Fruit fly (Drosophila melanogaster): Measurements from ENCODE around the gene CG42692.

CG42692 gene

dm6 chr2L:14047170-14047632 lies 39.3 kb downstream of the CG42692 start, which contains the start of gene NimC4 (continued):
- TF ChIP-seq dysf (GFP tag; IDR thresholded peaks at IDR 0.05) (peak; percentile 48; the same call in 2 of the 3 replicates), CG6854 (GFP tag; optimal IDR thresholded peaks at IDR 0.05) (no peak), CG2199 (GFP tag; IDR thresholded peaks at IDR 0.05) (peak; percentile 82; the same call in 2 of the 3 replicates), jigr1 (GFP tag; IDR thresholded peaks at IDR 0.05) (no peak), Pdp1 (GFP tag; optimal IDR thresholded peaks at IDR 0.05) (peak; percentile 74 to 83), PHDP (tag; optimal IDR thresholded peaks at IDR 0.05) (peak; percentile 20), Sox102F (GFP tag; optimal IDR thresholded peaks at IDR 0.05) (peak; percentile 47), CG7963 (GFP tag; IDR thresholded peaks at IDR 0.05; ENCODE audit: partially characterized antibody) (no peak), dmrt11E (tag; optimal IDR thresholded peaks at IDR 0.05) (peak; percentile 98), ttk (GFP tag; IDR thresholded peaks at IDR 0.05) (peak; percentile 53; the same call in 1 of the 2 replicates), CG43689 (GFP tag; IDR thresholded peaks at IDR 0.05) (no peak), CG12104 (GFP tag; optimal IDR thresholded peaks at IDR 0.05) (peak; percentile 58), hbn (GFP tag; IDR thresholded peaks at IDR 0.05; ENCODE audit: partially characterized antibody) (no peak), Kr (GFP tag; optimal IDR thresholded peaks at IDR 0.05) (peak; percentile 90), ara (GFP tag; IDR thresholded peaks at IDR 0.05) (peak; percentile 97), chinmo (GFP tag; IDR thresholded peaks at IDR 0.05; ENCODE audit: partially characterized antibody) (no peak), cg (GFP tag; optimal IDR thresholded peaks at IDR 0.05) (no peak), Dp (GFP tag; optimal IDR thresholded peaks at IDR 0.05) (no peak), CG1529 (GFP tag; optimal IDR thresholded peaks at IDR 0.05) (peak; percentile 69), CG18262 (tag; optimal IDR thresholded peaks at IDR 0.05) (peak; percentile 93), gfzf (GFP tag; optimal IDR thresholded peaks at IDR 0.05) (no peak), B-H1 (GFP tag; IDR thresholded peaks at IDR 0.05) (no peak), CG17612 (GFP tag; IDR thresholded peaks at IDR 0.05) (no peak), CG8290 (GFP tag; optimal IDR thresholded peaks at IDR 0.05) (peak; percentile 86), CG8290 (tag; optimal IDR thresholded peaks at IDR 0.05) (peak; percentile 17 to 20), sna (GFP tag; IDR thresholded peaks at IDR 0.05; ENCODE audit: partially characterized antibody) (no peak), CG11085 (GFP tag; IDR thresholded peaks at IDR 0.05) (no peak; the same call in 1 of the 2 replicates), her (GFP tag; optimal IDR thresholded peaks at IDR 0.05) (peak; percentile 33), Gug (GFP tag; IDR thresholded peaks at IDR 0.05) (peak; percentile 57; the same call in 2 of the 4 replicates), pita (GFP tag; optimal IDR thresholded peaks at IDR 0.05) (no peak), CG2889 (GFP tag; IDR thresholded peaks at IDR 0.05) (0 out of 3 replicates have a peak, but pooled peaks have one; percentile 27), CG9215 (GFP tag; IDR thresholded peaks at IDR 0.05) (peak; percentile 62), prd (optimal IDR thresholded peaks at IDR 0.05) (no peak), prd (GFP tag; IDR thresholded peaks at IDR 0.05) (peak; percentile 99), CG16813 (GFP tag; IDR thresholded peaks at IDR 0.05; ENCODE audit: partially characterized antibody) (no peak), zen (tag; optimal IDR thresholded peaks at IDR 0.05) (peak; percentile 99), CG9876 (GFP tag; optimal IDR thresholded peaks at IDR 0.05) (peak; percentile 33), unc-4 (GFP tag; IDR thresholded peaks at IDR 0.05; ENCODE audit: partially characterized antibody) (no peak), knrl (GFP tag; IDR thresholded peaks at IDR 0.05; ENCODE audit: partially characterized antibody) (no peak), CG13123 (GFP tag; optimal IDR thresholded peaks at IDR 0.05) (peak; percentile 56), Hey (tag; optimal IDR thresholded peaks at IDR 0.05) (no peak), Abd-B (GFP tag; optimal IDR thresholded peaks at IDR 0.05) (peak; percentile 63), z (GFP tag; IDR thresholded peaks at IDR 0.05) (peak; percentile 56; the same call in 1 of the 3 replicates), CG6175 (GFP tag; IDR thresholded peaks at IDR 0.05) (no peak), Antp (GFP tag; optimal IDR thresholded peaks at IDR 0.05) (peak; percentile 77), CG16779 (GFP tag; IDR thresholded peaks at IDR 0.05) (no peak), CG13296 (GFP tag; optimal IDR thresholded peaks at IDR 0.05) (no peak), Optix (GFP tag; IDR thresholded peaks at IDR 0.05) (peak; percentile 69; the same call in 1 of the 3 replicates), D19A (tag; optimal IDR thresholded peaks at IDR 0.05) (peak; percentile 73), CG6765 (GFP tag; optimal IDR thresholded peaks at IDR 0.05) (no peak), run (tag; optimal IDR thresholded peaks at IDR 0.05) (no peak)
